Worm (Caenorhabditis elegans): ENCODE measurements around the gene C25E10.17.

Gene C25E10.17

ce11 chrV:9015540-9015939 is 31.9 kb downstream of the C25E10.17 start, which contains the start of gene srt-18:
srt-18 (minus strand) TSS chrV:9015640.
- TF ChIP-seq C38D4.7 (GFP tag; optimal IDR thresholded peaks at IDR 0.05) (no peak), fkh-10 (GFP tag; optimal IDR thresholded peaks at IDR 0.05) (no peak), pag-3 (tag; optimal IDR thresholded peaks at IDR 0.05; ENCODE audit: borderline replicate concordance) (no peak), ets-4 (tag; optimal IDR thresholded peaks at IDR 0.05) (no peak), ceh-9 (tag; optimal IDR thresholded peaks at IDR 0.05) (no peak), hlh-8 (tag; optimal IDR thresholded peaks at IDR 0.05) (no peak), dve-1 (tag; optimal IDR thresholded peaks at IDR 0.05) (no peak), pha-2 (tag; optimal IDR thresholded peaks at IDR 0.05) (no peak), madf-2 (tag; optimal IDR thresholded peaks at IDR 0.05) (no peak), nhr-232 (tag; optimal IDR thresholded peaks at IDR 0.05) (no peak), Y22D7AL.16 (tag; optimal IDR thresholded peaks at IDR 0.05) (no peak), eyg-1 (tag; optimal IDR thresholded peaks at IDR 0.05) (no peak)

DNA sequence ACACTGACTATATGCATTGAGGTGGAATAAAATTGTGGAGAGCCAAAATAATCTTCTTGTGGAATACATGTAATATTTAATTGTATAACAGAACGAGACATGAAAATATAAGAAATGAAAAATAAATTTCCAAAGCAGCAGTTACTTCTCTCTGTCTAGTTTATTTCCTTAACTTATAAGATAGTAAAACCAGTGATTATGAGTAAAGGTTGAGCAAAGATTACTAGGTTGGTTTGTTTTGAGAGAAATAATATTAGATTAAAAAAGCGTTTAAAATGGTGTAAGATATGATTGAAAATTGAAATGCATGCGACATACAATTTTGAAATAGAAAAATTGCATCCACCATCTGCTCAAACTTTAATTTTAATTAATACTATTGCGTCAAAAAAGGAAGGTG is 33.6 kb downstream of the C25E10.17 start, which contains the start of gene srh-201:
Gene srh-201, minus strand, starts transcription at position 101 of the 400 bp plus-strand sequence.
- TF ChIP-seq ceh-30 (tag; optimal IDR thresholded peaks at IDR 0.05) = no peak
- TF ChIP-seq F13H6.1 (tag; optimal IDR thresholded peaks at IDR 0.05) = no peak
- no peak for TF ChIP-seq ceh-22 (tag; optimal IDR thresholded peaks at IDR 0.05)
- TF ChIP-seq ceh-45 (GFP tag; IDR thresholded peaks at IDR 0.05) = no peak

DNA sequence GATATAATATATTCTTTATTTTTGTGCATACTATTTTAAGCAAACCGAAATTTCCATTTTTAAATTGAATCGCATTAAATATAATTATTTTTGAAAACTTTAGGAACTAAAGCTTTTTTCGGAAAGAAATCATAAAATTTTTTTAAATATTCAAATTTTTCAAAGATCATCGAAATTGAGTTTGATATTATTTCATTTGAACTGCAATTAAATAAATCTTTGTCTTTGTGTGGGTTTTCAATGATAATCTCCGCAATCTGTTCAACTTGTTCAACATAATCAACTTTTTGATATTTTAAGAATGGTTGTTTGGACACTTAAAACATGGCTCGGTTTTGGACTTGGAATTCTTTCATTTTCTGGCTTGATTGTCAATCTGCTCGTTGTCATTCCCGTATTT is 38.2 kb downstream of the C25E10.17 start, which contains the start of gene srx-2:
Gene srx-2, plus strand, starts transcription at position 301 of the 400 bp plus-strand sequence.
- no peak for TF ChIP-seq dmd-4 (tag; optimal IDR thresholded peaks at IDR 0.05; ENCODE audit: borderline replicate concordance)
- TF ChIP-seq nhr-11 (tag; optimal IDR thresholded peaks at IDR 0.05) = no peak
- no peak for TF ChIP-seq elt-2 (tag; optimal IDR thresholded peaks at IDR 0.05)
- TF ChIP-seq ceh-24 (tag; optimal IDR thresholded peaks at IDR 0.05) = no peak
- TF ChIP-seq che-1 (tag; optimal IDR thresholded peaks at IDR 0.05) = no peak
- no peak for TF ChIP-seq ref-2 (tag; optimal IDR thresholded peaks at IDR 0.05)
- TF ChIP-seq eyg-1 (tag; optimal IDR thresholded peaks at IDR 0.05) = no peak
- no peak for TF ChIP-seq K09A11.1 (tag; optimal IDR thresholded peaks at IDR 0.05; ENCODE audit: insufficient read depth)
- no peak for TF ChIP-seq T23F11.4 (GFP tag; optimal IDR thresholded peaks at IDR 0.05)
- no peak for TF ChIP-seq rnt-1 (tag; optimal IDR thresholded peaks at IDR 0.05)
- no peak for TF ChIP-seq Y22D7AL.16 (tag; optimal IDR thresholded peaks at IDR 0.05)
- no peak for TF ChIP-seq unc-42 (tag; optimal IDR thresholded peaks at IDR 0.05)
- no peak for TF ChIP-seq hlh-13 (GFP tag; optimal IDR thresholded peaks at IDR 0.05)
- no peak for TF ChIP-seq ceh-14 (tag; optimal IDR thresholded peaks at IDR 0.05)
- TF ChIP-seq tbx-7 (tag; optimal IDR thresholded peaks at IDR 0.05) = no peak

DNA sequence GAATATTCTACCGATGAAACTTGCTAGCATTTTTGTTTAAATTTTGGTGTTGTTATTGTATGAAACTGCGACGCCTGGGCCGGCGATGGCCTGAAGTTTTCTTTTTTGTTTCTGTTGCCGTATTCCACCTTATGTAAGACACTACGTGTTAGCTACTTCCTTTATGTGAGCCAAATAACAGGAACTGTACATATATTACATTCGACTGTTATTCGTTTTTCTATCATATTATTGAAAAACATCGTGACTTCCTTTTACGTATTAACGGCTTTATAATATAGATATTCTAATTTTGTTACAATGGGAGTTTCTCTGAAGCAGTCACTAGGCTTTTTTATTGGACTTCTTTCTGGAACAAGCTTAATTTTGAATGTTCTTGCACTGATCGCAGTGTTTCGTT is 42.2 kb downstream of the C25E10.17 start, which contains the start of gene srx-3:
Gene srx-3, plus strand, starts transcription at position 301 of the 400 bp plus-strand sequence.
- TF ChIP-seq mec-3 (tag; optimal IDR thresholded peaks at IDR 0.05; ENCODE audit: borderline replicate concordance) (no peak), unc-55 (GFP tag; optimal IDR thresholded peaks at IDR 0.05) (no peak), unc-86 (tag; optimal IDR thresholded peaks at IDR 0.05) (no peak), ceh-30 (tag; optimal IDR thresholded peaks at IDR 0.05) (no peak), nfya-1 (tag; optimal IDR thresholded peaks at IDR 0.05) (no peak), hlh-30 (tag; optimal IDR thresholded peaks at IDR 0.05; ENCODE audit: insufficient read depth) (no peak), pqm-1 (tag; optimal IDR thresholded peaks at IDR 0.05) (no peak), eyg-1 (tag; optimal IDR thresholded peaks at IDR 0.05) (no peak), odd-2 (tag; optimal IDR thresholded peaks at IDR 0.05) (no peak), ceh-48 (tag; optimal IDR thresholded peaks at IDR 0.05) (no peak), syd-9 (tag; optimal IDR thresholded peaks at IDR 0.05) (no peak), fkh-10 (GFP tag; optimal IDR thresholded peaks at IDR 0.05) (no peak), dmd-4 (tag; optimal IDR thresholded peaks at IDR 0.05; ENCODE audit: borderline replicate concordance) (no peak)

Measured in whole organism, late embryonic.